Fruit fly (Drosophila melanogaster) whole organism, embryonic: ENCODE measurements around the gene MED27.

ENCODE experiments used
- ATbp ChIP-seq: fragments of 200-800 bp; sonication (Bioruptor generic); optimal IDR thresholded peaks from 2 replicates; lab custom pipeline; 2017; ENCODE audit warnings: missing biosample characterization, mild to moderate bottlenecking, missing genetic modification characterization, missing genetic modification reagents
- CG1024 ChIP-seq: fragments of 200-800 bp; sonication (Bioruptor generic); IDR thresholded peaks from 2 replicates; pipeline ENCODE4 v1.3.6; 2022; ENCODE audit warnings: missing biosample characterization, missing genetic modification characterization
- CG10274 ChIP-seq: fragments of 200-800 bp; sonication (Bioruptor generic); optimal IDR thresholded peaks from 3 replicates; lab custom pipeline; 2017; ENCODE audit warnings: missing biosample characterization, mild to moderate bottlenecking, missing genetic modification characterization
- CG10321 ChIP-seq: fragments of 200-800 bp; sonication (Bioruptor generic); IDR thresholded peaks from 2 replicates; pipeline ENCODE4 v1.3.6; 2022; ENCODE audit warnings: missing biosample characterization, missing genetic modification characterization
- CG10959 ChIP-seq: fragments of 200-800 bp; sonication (Bioruptor generic); IDR thresholded peaks from 2 replicates; pipeline ENCODE4 v1.3.6; 2022; ENCODE audit warnings: missing biosample characterization, missing genetic modification characterization
- CG11398 ChIP-seq: fragments of 200-800 bp; sonication (Bioruptor generic); optimal IDR thresholded peaks from 2 replicates; lab custom pipeline; 2016; ENCODE audit warnings: missing biosample characterization, missing genetic modification characterization
- CG14710 ChIP-seq: fragments of 200-800 bp; sonication (Bioruptor generic); optimal IDR thresholded peaks from 3 replicates; lab custom pipeline; 2019; ENCODE audit warnings: missing biosample characterization, mild to moderate bottlenecking, missing genetic modification characterization, moderate library complexity
- CG1529 ChIP-seq: fragments of 200-800 bp; sonication (Bioruptor generic); optimal IDR thresholded peaks from 3 replicates; lab custom pipeline; 2018; ENCODE audit warnings: missing biosample characterization, missing genetic modification characterization
- CG16863 ChIP-seq: fragments of 200-800 bp; sonication (Bioruptor generic); optimal IDR thresholded peaks from 3 replicates; lab custom pipeline; 2016; ENCODE audit warnings: missing biosample characterization, missing genetic modification characterization
- CG18476 ChIP-seq: fragments of 200-800 bp; sonication (Bioruptor generic); optimal IDR thresholded peaks from 2 replicates; lab custom pipeline; 2016; ENCODE audit warnings: missing biosample characterization, mild to moderate bottlenecking, missing genetic modification characterization
- CG2116 ChIP-seq: fragments of 200-800 bp; sonication (Bioruptor generic); optimal IDR thresholded peaks from 3 replicates; lab custom pipeline; 2018; ENCODE audit warnings: missing biosample characterization, mild to moderate bottlenecking, missing genetic modification characterization
- CG3407 ChIP-seq: fragments of 200-800 bp; sonication (Bioruptor generic); optimal IDR thresholded peaks from 2 replicates; lab custom pipeline; 2018; ENCODE audit warnings: missing biosample characterization, mild to moderate bottlenecking, missing genetic modification characterization
- CG4617 ChIP-seq: fragments of 200-800 bp; sonication (Bioruptor generic); optimal IDR thresholded peaks from 3 replicates; lab custom pipeline; 2016; ENCODE audit warnings: missing biosample characterization, missing genetic modification characterization, borderline replicate concordance
- CG4707 ChIP-seq: fragments of 200-800 bp; sonication (Bioruptor generic); optimal IDR thresholded peaks from 2 replicates; lab custom pipeline; 2018; ENCODE audit warnings: missing biosample characterization, mild to moderate bottlenecking, missing genetic modification characterization, moderate library complexity
- CG4854 ChIP-seq: fragments of 200-800 bp; sonication (Bioruptor generic); optimal IDR thresholded peaks from 2 replicates; lab custom pipeline; 2016; ENCODE audit warnings: missing biosample characterization, missing genetic modification characterization, inconsistent platforms
- CG6175 ChIP-seq: fragments of 200-800 bp; sonication (Bioruptor generic); IDR thresholded peaks from 3 replicates; pipeline ENCODE4 v1.3.6; 2022; ENCODE audit warnings: missing biosample characterization, missing genetic modification characterization
- CG6654 ChIP-seq: fragments of 200-800 bp; sonication (Bioruptor generic); optimal IDR thresholded peaks from 2 replicates; lab custom pipeline; 2017; ENCODE audit warnings: missing biosample characterization, mild to moderate bottlenecking, missing genetic modification characterization
- CG6689 ChIP-seq: fragments of 200-800 bp; sonication (Bioruptor generic); IDR thresholded peaks from 2 replicates; pipeline ENCODE4 v1.3.6; 2022; ENCODE audit warnings: missing biosample characterization, missing genetic modification characterization
- CG7987 ChIP-seq: fragments of 200-800 bp; sonication (Bioruptor generic); optimal IDR thresholded peaks from 2 replicates; lab custom pipeline; 2018; ENCODE audit warnings: missing biosample characterization, mild to moderate bottlenecking, missing genetic modification characterization, moderate library complexity
- Dip3 ChIP-seq: fragments of 200-800 bp; sonication (Bioruptor generic); optimal IDR thresholded peaks from 3 replicates; lab custom pipeline; 2016; ENCODE audit warnings: missing biosample characterization, missing genetic modification characterization
- Doc3 ChIP-seq: fragments of 200-800 bp; sonication (Bioruptor generic); IDR thresholded peaks from 3 replicates; pipeline ENCODE4 v1.3.6; 2022; ENCODE audit warnings: missing biosample characterization, missing genetic modification characterization; ENCODE audit not compliant: partially characterized antibody
- Eip74EF ChIP-seq, 2 experiments: fragments of 200-800 bp in 1 of 2; fragments of >200 bp in 1 of 2; sonication (Bioruptor generic) in 1 of 2; optimal IDR thresholded peaks; 2 replicates each; lab custom pipeline; 2017 to 2019; ENCODE audit warnings: missing biosample characterization in 2 of 2, missing genetic modification characterization in 2 of 2, mild to moderate bottlenecking in 1 of 2, moderate library complexity in 1 of 2
- Fer2 ChIP-seq: fragments of 200-800 bp; sonication (Bioruptor generic); optimal IDR thresholded peaks from 2 replicates; lab custom pipeline; 2018; ENCODE audit warnings: missing biosample characterization, mild to moderate bottlenecking, missing genetic modification characterization, moderate library complexity
- HLH54F ChIP-seq: fragments of 200-800 bp; sonication (Bioruptor generic); optimal IDR thresholded peaks from 3 replicates; lab custom pipeline; 2016; ENCODE audit warnings: missing biosample characterization, missing genetic modification characterization
- Lim3 ChIP-seq: fragments of 200-800 bp; sonication (Bioruptor generic); IDR thresholded peaks from 2 replicates; pipeline ENCODE4 v1.3.6; 2022; ENCODE audit warnings: missing biosample characterization, missing genetic modification characterization
- Lpt ChIP-seq: fragments of >200 bp; optimal IDR thresholded peaks from 2 replicates; lab custom pipeline; 2018; ENCODE audit warnings: missing biosample characterization, missing genetic modification characterization
- MBD-R2 ChIP-seq: fragments of 200-800 bp; sonication (Bioruptor generic); IDR thresholded peaks from 2 replicates; pipeline ENCODE4 v1.3.6; 2022; ENCODE audit warnings: missing biosample characterization, missing genetic modification characterization
- Max ChIP-seq: fragments of 200-800 bp; sonication (Bioruptor generic); optimal IDR thresholded peaks from 2 replicates; lab custom pipeline; 2016; ENCODE audit warnings: missing biosample characterization, mild to moderate bottlenecking, missing genetic modification characterization
- Sox102F ChIP-seq: fragments of 200-800 bp; sonication (Bioruptor generic); optimal IDR thresholded peaks from 2 replicates; lab custom pipeline; 2018; ENCODE audit warnings: missing biosample characterization, mild to moderate bottlenecking, missing genetic modification characterization, moderate library complexity
- Taf1 ChIP-seq: fragments of 200-800 bp; sonication (Bioruptor generic); IDR thresholded peaks from 2 replicates; pipeline ENCODE4 v1.3.6; 2022; ENCODE audit warnings: missing biosample characterization, missing genetic modification characterization
- amos ChIP-seq: fragments of 200-800 bp; sonication (Bioruptor generic); IDR thresholded peaks from 2 replicates; pipeline ENCODE4 v1.3.6; 2022; ENCODE audit warnings: missing biosample characterization, missing genetic modification characterization; ENCODE audit not compliant: partially characterized antibody
- bowl ChIP-seq: fragments of 200-800 bp; sonication (Bioruptor generic); IDR thresholded peaks from 2 replicates; pipeline ENCODE4 v1.3.6; 2022; ENCODE audit warnings: missing biosample characterization, missing genetic modification characterization
- br ChIP-seq: fragments of >200 bp; optimal IDR thresholded peaks from 2 replicates; lab custom pipeline; 2017
- cas ChIP-seq: fragments of 200-800 bp; sonication (Bioruptor generic); IDR thresholded peaks from 2 replicates; pipeline ENCODE4 v1.3.6; 2022; ENCODE audit warnings: missing biosample characterization, missing genetic modification characterization
- chinmo ChIP-seq: fragments of 200-800 bp; sonication (Bioruptor generic); IDR thresholded peaks from 4 replicates; pipeline ENCODE4 v1.3.6; 2022; ENCODE audit warnings: missing biosample characterization, missing genetic modification characterization; ENCODE audit not compliant: partially characterized antibody
- danr ChIP-seq: fragments of 200-800 bp; sonication (Bioruptor generic); IDR thresholded peaks from 2 replicates; pipeline ENCODE4 v1.3.6; 2022; ENCODE audit warnings: missing biosample characterization, missing genetic modification characterization
- dpn ChIP-seq, 2 experiments: fragments of 200-800 bp; sonication (Bioruptor generic); optimal IDR thresholded peaks; 3 replicates each; lab custom pipeline; 2016; ENCODE audit warnings: missing biosample characterization in 2 of 2, missing genetic modification characterization in 2 of 2
- eve ChIP-seq, 2 experiments: fragments of >200 bp; optimal IDR thresholded peaks; 2 replicates each; lab custom pipeline; 2017; ENCODE audit warnings: missing biosample characterization in 2 of 2, missing genetic modification characterization in 2 of 2
- fu2 ChIP-seq: fragments of 200-800 bp; sonication (Bioruptor generic); optimal IDR thresholded peaks from 2 replicates; lab custom pipeline; 2016; ENCODE audit warnings: missing biosample characterization, missing genetic modification characterization
- insv ChIP-seq, 2 experiments: fragments of 200-800 bp; sonication (Bioruptor generic); optimal IDR thresholded peaks; 3 replicates each; lab custom pipeline; 2016 to 2018; ENCODE audit warnings: missing biosample characterization in 2 of 2, missing genetic modification characterization in 2 of 2
- lmd ChIP-seq: fragments of 200-800 bp; sonication (Bioruptor generic); IDR thresholded peaks from 2 replicates; pipeline ENCODE4 v1.3.6; 2022; ENCODE audit warnings: missing biosample characterization, missing genetic modification characterization
- lola ChIP-seq, 3 experiments: fragments of >200 bp in 2 of 3; fragments of 200-800 bp in 1 of 3; sonication (Bioruptor generic) in 1 of 3; optimal IDR thresholded peaks; 2 replicates each; lab custom pipeline; 2017 to 2019; ENCODE audit warnings: missing biosample characterization in 3 of 3, missing genetic modification characterization in 3 of 3, mild to moderate bottlenecking in 1 of 3, moderate library complexity in 1 of 3
- maf-S ChIP-seq: fragments of 200-800 bp; sonication (Bioruptor generic); optimal IDR thresholded peaks from 2 replicates; lab custom pipeline; 2016; ENCODE audit warnings: missing biosample characterization, missing genetic modification characterization
- p53 ChIP-seq: fragments of 200-800 bp; sonication (Bioruptor generic); optimal IDR thresholded peaks from 2 replicates; lab custom pipeline; 2016; ENCODE audit warnings: missing biosample characterization, missing genetic modification characterization
- pan ChIP-seq, 4 experiments: fragments of >200 bp in 3 of 4; fragments of 200-800 bp in 1 of 4; sonication (Bioruptor generic) in 1 of 4; optimal IDR thresholded peaks in 3 of 4; IDR thresholded peaks in 1 of 4; 2 replicates each; pipeline versions ENCODE4 v1.3.6 to Lab custom; 2017 to 2022; ENCODE audit warnings: missing biosample characterization in 2 of 4, missing genetic modification characterization in 2 of 4, mixed read lengths in 1 of 4
- sc ChIP-seq, 3 experiments: fragments of >200 bp in 2 of 3; fragments of 200-800 bp in 1 of 3; sonication (Bioruptor generic) in 1 of 3; optimal IDR thresholded peaks; 2 replicates in 2 of 3; 3 replicates in 1 of 3; lab custom pipeline; 2017; ENCODE audit warnings: mild to moderate bottlenecking in 1 of 3, missing biosample characterization in 1 of 3, missing genetic modification characterization in 1 of 3, missing genetic modification reagents in 1 of 3
- sob ChIP-seq: fragments of 200-800 bp; sonication (Bioruptor generic); IDR thresholded peaks from 2 replicates; pipeline ENCODE4 v1.3.6; 2022; ENCODE audit warnings: missing biosample characterization, missing genetic modification characterization
- tin ChIP-seq: fragments of 200-800 bp; sonication (Bioruptor generic); optimal IDR thresholded peaks from 3 replicates; lab custom pipeline; 2016; ENCODE audit warnings: missing biosample characterization, missing genetic modification characterization
- tio ChIP-seq: fragments of 200-800 bp; sonication (Bioruptor generic); optimal IDR thresholded peaks from 2 replicates; lab custom pipeline; 2017; ENCODE audit warnings: missing biosample characterization, missing genetic modification characterization, inconsistent platforms
- wdn ChIP-seq: fragments of 200-800 bp; sonication (Bioruptor generic); IDR thresholded peaks from 2 replicates; pipeline ENCODE4 v1.3.6; 2022; ENCODE audit warnings: missing biosample characterization, missing genetic modification characterization

Gene MED27

DNA sequence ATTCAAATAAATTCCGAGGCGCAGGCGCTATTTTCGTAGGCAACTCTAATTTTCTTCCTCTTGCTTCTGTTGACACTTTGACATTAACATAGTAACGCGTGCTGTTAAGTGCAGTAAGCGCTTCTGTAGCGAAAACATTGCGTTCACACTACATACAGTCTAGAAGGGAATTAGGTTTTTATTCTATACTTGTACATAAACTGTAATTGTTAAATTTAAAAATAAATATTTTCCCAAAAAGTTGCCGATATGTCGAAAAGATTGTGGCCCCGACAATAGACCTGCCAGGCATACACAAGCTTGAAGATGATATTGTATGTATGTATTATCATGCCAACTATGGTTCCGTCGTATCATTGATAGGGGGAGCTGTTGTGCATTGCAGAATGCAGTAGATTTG, 48.5 kb upstream of the MED27 start, which contains the start of gene asl (continued):
- TF ChIP-seq CG3407 (GFP tag; lab: Kevin White, UChicago) = no peak
- peak; percentile 37 for TF ChIP-seq CG4707 (GFP tag; lab: Kevin White, UChicago)
- no peak for TF ChIP-seq Sox102F
- peak in 1 of 2 experiments; percentile 88 for TF ChIP-seq Eip74EF (GFP tag; optimal IDR thresholded peaks at IDR 0.05; lab: Kevin White, UChicago)
- peak; percentile 34 for TF ChIP-seq CG16863
- TF ChIP-seq CG10274 (GFP tag; lab: Kevin White, UChicago) = no peak
- no peak for TF ChIP-seq bowl (GFP tag; lab: Robert Waterston, UW)
- TF ChIP-seq chinmo = 0 out of 4 replicates have a peak, but pooled peaks have one; percentile 58
- TF ChIP-seq pan (optimal IDR thresholded peaks at IDR 0.05; lab: Kevin White, UChicago) = no peak
- peak in 1 of 2 experiments; percentile 47 for TF ChIP-seq pan (GFP tag; optimal IDR thresholded peaks at IDR 0.05 in 1 of 2, IDR thresholded peaks at IDR 0.05 in 1 of 2)
- TF ChIP-seq CG14710 (tag; lab: Kevin White, UChicago) = peak; percentile 88
- TF ChIP-seq Taf1 (GFP tag; lab: Robert Waterston, UW) = no peak
- no peak for TF ChIP-seq Lpt (GFP tag; lab: Kevin White, UChicago)
- TF ChIP-seq sob = peak; percentile 48; the same call in 1 of the 2 replicates
- TF ChIP-seq p53 (GFP tag; lab: Kevin White, UChicago) = no peak
- peak; percentile 86 for TF ChIP-seq MBD-R2 (GFP tag; lab: Robert Waterston, UW)
- TF ChIP-seq danr (GFP tag; lab: Robert Waterston, UW) = no peak
- no peak for TF ChIP-seq Lim3
- peak; percentile 58 for TF ChIP-seq tin (GFP tag; lab: Kevin White, UChicago)
- TF ChIP-seq CG6689 = peak; percentile 67
- no peak for TF ChIP-seq maf-S (GFP tag; lab: Kevin White, UChicago)
- TF ChIP-seq CG11398 (GFP tag; lab: Kevin White, UChicago) = no peak
- TF ChIP-seq CG1024 (GFP tag; lab: Robert Waterston, UW) = peak; percentile 37; the same call in 1 of the 2 replicates
- peak; percentile 67 for TF ChIP-seq lmd (GFP tag; lab: Robert Waterston, UW)
- no peak for TF ChIP-seq sc (optimal IDR thresholded peaks at IDR 0.05; lab: Kevin White, UChicago)
- TF ChIP-seq sc (GFP tag; optimal IDR thresholded peaks at IDR 0.05; lab: Kevin White, UChicago) = no peak
- TF ChIP-seq HLH54F = peak; percentile 60
- TF ChIP-seq CG4617 (GFP tag; lab: Kevin White, UChicago) = peak; percentile 70
- peak; percentile 57 for TF ChIP-seq Max (GFP tag; lab: Kevin White, UChicago)
- TF ChIP-seq cas (GFP tag; lab: Robert Waterston, UW) = no peak
- TF ChIP-seq CG10959 (GFP tag; lab: Robert Waterston, UW) = no peak
- TF ChIP-seq fu2 = peak; percentile 31
- TF ChIP-seq insv (GFP tag; optimal IDR thresholded peaks at IDR 0.05; lab: Kevin White, UChicago) = peak in 1 of 2 experiments; percentile 77
- no peak for TF ChIP-seq br (lab: Kevin White, UChicago)
- peak; percentile 56 to 65 for TF ChIP-seq dpn (GFP tag; optimal IDR thresholded peaks at IDR 0.05; lab: Kevin White, UChicago)
- no peak for TF ChIP-seq wdn (GFP tag; lab: Robert Waterston, UW)
- TF ChIP-seq CG18476 (GFP tag; lab: Kevin White, UChicago) = peak; percentile 50
- TF ChIP-seq eve (GFP tag; optimal IDR thresholded peaks at IDR 0.05; lab: Kevin White, UChicago) = no peak
- TF ChIP-seq CG4854 (GFP tag; lab: Kevin White, UChicago) = peak; percentile 59
- no peak for TF ChIP-seq amos (GFP tag; lab: Robert Waterston, UW)
- TF ChIP-seq ATbp (GFP tag; lab: Kevin White, UChicago) = peak; percentile 32
- peak; percentile 85 for TF ChIP-seq CG2116 (GFP tag; lab: Kevin White, UChicago)
- peak in 2 of 3 experiments; percentile 71 to 98 for TF ChIP-seq lola (GFP tag; optimal IDR thresholded peaks at IDR 0.05; lab: Kevin White, UChicago)
- peak; percentile 38 for TF ChIP-seq CG6654
- no peak for TF ChIP-seq tio (GFP tag; lab: Kevin White, UChicago)
- no peak for TF ChIP-seq CG6175 (GFP tag; lab: Robert Waterston, UW)
- TF ChIP-seq Doc3 (GFP tag; lab: Robert Waterston, UW) = no peak
- peak; percentile 38 for TF ChIP-seq CG7987 (GFP tag; lab: Kevin White, UChicago)
- peak; percentile 73 for TF ChIP-seq Dip3 (GFP tag; lab: Kevin White, UChicago)
- no peak for TF ChIP-seq CG1529
- no peak for TF ChIP-seq CG10321 (GFP tag; lab: Robert Waterston, UW)
- peak; percentile 43 for TF ChIP-seq Fer2 (tag; lab: Kevin White, UChicago)
